Worm (Caenorhabditis elegans) whole organism, L3 larva: ENCODE measurements around the gene srg-64.

Experiments
- ZK546.5 ChIP-seq: sonication (generic microtip); optimal IDR thresholded peaks from 2 replicates; lab custom pipeline; 2017; ENCODE audit warnings: missing biosample characterization, missing genetic modification characterization
- aly-2 ChIP-seq: fragments of 150-350 bp; optimal IDR thresholded peaks from 2 replicates; lab custom pipeline; 2014; ENCODE audit warnings: missing biosample characterization, missing genetic modification characterization
- ama-1 ChIP-seq: fragments of 150-350 bp; optimal IDR thresholded peaks from 2 replicates; lab custom pipeline; 2018
- egl-27 ChIP-seq: sonication (generic microtip); optimal IDR thresholded peaks from 4 replicates; lab custom pipeline; 2017; ENCODE audit warnings: missing biosample characterization, missing genetic modification reagents, missing genetic modification characterization
- lin-15B ChIP-seq: fragments of 150-350 bp; optimal IDR thresholded peaks from 2 replicates; lab custom pipeline; 2014; ENCODE audit warnings: missing biosample characterization, missing genetic modification characterization
- pha-4 ChIP-seq: fragments of 150-350 bp; optimal IDR thresholded peaks from 2 replicates; lab custom pipeline; 2014; ENCODE audit warnings: missing biosample characterization, missing genetic modification reagents, missing genetic modification characterization
- pqm-1 ChIP-seq: fragments of 150-350 bp; optimal IDR thresholded peaks from 2 replicates; lab custom pipeline; 2017; ENCODE audit warnings: missing biosample characterization, missing genetic modification characterization, inconsistent platforms
- snpc-4 ChIP-seq: fragments of 150-350 bp; optimal IDR thresholded peaks from 2 replicates; lab custom pipeline; 2014; ENCODE audit warnings: missing biosample characterization, missing genetic modification characterization
- ztf-11 ChIP-seq: fragments of 150-350 bp; optimal IDR thresholded peaks from 2 replicates; lab custom pipeline; 2014; ENCODE audit warnings: missing biosample characterization, missing genetic modification characterization

DNA sequence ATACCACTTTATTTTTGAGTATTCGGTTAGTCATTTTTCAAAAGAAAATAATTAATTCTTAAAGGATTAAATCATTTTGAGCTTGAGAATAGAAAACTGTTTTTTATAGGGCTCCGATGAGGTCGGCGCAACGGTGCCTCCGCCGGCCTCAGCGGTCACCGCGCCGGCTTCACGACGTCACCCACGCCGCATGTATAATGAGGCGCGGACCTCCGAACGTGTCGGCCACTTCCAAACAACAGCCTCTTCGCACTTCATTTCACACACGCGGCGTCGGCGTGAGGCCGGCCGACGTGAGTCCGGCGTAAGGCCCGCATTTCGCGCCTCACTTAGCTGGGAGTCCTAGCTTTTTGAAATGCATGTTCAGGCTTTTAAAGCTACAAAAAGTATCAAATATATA lies 26.4 kb upstream of the srg-64 start:
- TF ChIP-seq ZK546.5 (no peak), pha-4 (tag; lab: Kevin White, UChicago) (no peak), snpc-4 (no peak), egl-27 (tag; lab: Kevin White, UChicago) (no peak), pqm-1 (tag; lab: Kevin White, UChicago) (no peak), lin-15B (tag; lab: Kevin White, UChicago) (no peak), ama-1 (lab: Kevin White, UChicago) (no peak), aly-2 (tag; lab: Kevin White, UChicago) (no peak), ztf-11 (tag; lab: Kevin White, UChicago) (no peak)
